Worm (Caenorhabditis elegans) whole organism, L3 larva: ENCODE data around the gene trf-1.

Experiments
- ama-1 ChIP-seq: fragments of 150-350 bp; optimal IDR thresholded peaks from 2 replicates; lab custom pipeline; 2018
- ceh-28 ChIP-seq: fragments of 150-350 bp; optimal IDR thresholded peaks from 2 replicates; lab custom pipeline; 2014; ENCODE audit warnings: missing biosample characterization, missing genetic modification reagents, missing genetic modification characterization
- elt-3 ChIP-seq, 3 experiments: fragments of 150-350 bp in 1 of 3; sonication (generic microtip) in 2 of 3; optimal IDR thresholded peaks; 2 replicates in 2 of 3; 4 replicates in 1 of 3; lab custom pipeline; 2014 to 2017; ENCODE audit warnings: missing biosample characterization in 3 of 3, missing genetic modification characterization in 3 of 3
- fos-1 ChIP-seq: fragments of 150-350 bp; optimal IDR thresholded peaks from 2 replicates; lab custom pipeline; 2014; ENCODE audit warnings: missing biosample characterization, missing genetic modification characterization
- nfya-1 ChIP-seq: sonication (generic microtip); optimal IDR thresholded peaks from 2 replicates; lab custom pipeline; 2017; ENCODE audit warnings: missing genetic modification characterization, mild to moderate bottlenecking, missing compliant biosample characterization, antibody characterized with exemption, moderate library complexity; ENCODE audit not compliant: insufficient read depth
- nhr-237 ChIP-seq: fragments of 150-350 bp; optimal IDR thresholded peaks from 2 replicates; lab custom pipeline; 2014; ENCODE audit warnings: missing biosample characterization, missing genetic modification characterization
- nhr-76 ChIP-seq: fragments of 150-350 bp; sonication (generic microtip); optimal IDR thresholded peaks from 5 replicates; lab custom pipeline; 2014; ENCODE audit warnings: missing biosample characterization, missing genetic modification characterization
- pqm-1 ChIP-seq: fragments of 150-350 bp; optimal IDR thresholded peaks from 2 replicates; lab custom pipeline; 2017; ENCODE audit warnings: missing biosample characterization, missing genetic modification characterization, inconsistent platforms
- skn-1 ChIP-seq: fragments of 150-350 bp; optimal IDR thresholded peaks from 2 replicates; lab custom pipeline; 2014; ENCODE audit warnings: missing biosample characterization, missing genetic modification characterization
- ztf-11 ChIP-seq: fragments of 150-350 bp; optimal IDR thresholded peaks from 2 replicates; lab custom pipeline; 2014; ENCODE audit warnings: missing biosample characterization, missing genetic modification characterization
- ztf-4 ChIP-seq: fragments of 150-350 bp; optimal IDR thresholded peaks from 2 replicates; lab custom pipeline; 2014; ENCODE audit warnings: missing biosample characterization, missing genetic modification characterization

DNA sequence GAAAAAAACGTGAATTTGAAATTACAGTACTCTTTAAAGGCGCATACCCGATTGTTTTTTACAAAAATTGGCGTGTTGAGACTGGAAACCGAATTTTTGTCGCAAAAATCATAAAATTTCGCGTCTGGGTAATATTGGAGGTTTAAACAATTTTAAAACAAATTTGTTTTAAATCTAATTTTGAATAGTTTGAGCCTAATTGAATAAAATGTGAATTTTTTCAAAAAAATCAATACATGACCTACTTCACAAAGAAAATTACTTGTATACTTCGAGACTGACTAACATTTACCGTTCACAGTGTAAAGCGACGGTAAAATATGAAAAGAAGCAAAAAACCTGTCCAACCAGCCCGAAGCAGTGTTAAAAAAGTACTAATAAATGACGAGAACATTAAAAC lies 27.0 kb downstream of the trf-1 start:
- TF ChIP-seq ztf-11 (tag; lab: Kevin White, UChicago) = no peak
- TF ChIP-seq skn-1 (tag; lab: Kevin White, UChicago) = no peak
- TF ChIP-seq ceh-28 = peak; percentile 58
- peak; percentile 7 for TF ChIP-seq ama-1 (lab: Kevin White, UChicago)
- no peak for TF ChIP-seq nhr-237 (tag; lab: Kevin White, UChicago)
- no peak for TF ChIP-seq pqm-1 (tag; lab: Kevin White, UChicago)
- no peak for TF ChIP-seq elt-3 (tag; optimal IDR thresholded peaks at IDR 0.05; lab: Kevin White, UChicago)
- TF ChIP-seq nhr-76 (tag; lab: Kevin White, UChicago) = no peak
- TF ChIP-seq fos-1 (tag; lab: Kevin White, UChicago) = no peak
- no peak for TF ChIP-seq nfya-1 (tag; lab: Kevin White, UChicago)
- TF ChIP-seq ztf-4 (tag; lab: Kevin White, UChicago) = no peak
